Fruit fly (Drosophila melanogaster) whole organism, embryonic: ENCODE results near the gene mus301.
A peak's percentile ranks its signal among the peaks of the same experiment; 100 is the strongest.

Experiments used
- Asciz ChIP-seq: fragments of 200-800 bp; sonication (Bioruptor generic); optimal IDR thresholded peaks from 2 replicates; lab custom pipeline; 2017; ENCODE audit warnings: missing biosample characterization, mild to moderate bottlenecking, missing genetic modification characterization, missing genetic modification reagents
- Atf6 ChIP-seq: fragments of 200-800 bp; sonication (Bioruptor generic); IDR thresholded peaks from 2 replicates; pipeline ENCODE4 v1.3.6; 2022; ENCODE audit warnings: missing biosample characterization, missing genetic modification characterization
- BEAF-32 ChIP-seq: fragments of 200-800 bp; sonication (Bioruptor generic); optimal IDR thresholded peaks from 3 replicates; lab custom pipeline; 2017; ENCODE audit warnings: missing biosample characterization, missing genetic modification characterization, mild to moderate bottlenecking, moderate library complexity, missing genetic modification reagents
- Blimp-1 ChIP-seq: fragments of 200-800 bp; sonication (Bioruptor generic); optimal IDR thresholded peaks from 3 replicates; lab custom pipeline; 2018; ENCODE audit warnings: missing biosample characterization, missing genetic modification characterization, mild to moderate bottlenecking, moderate library complexity, missing genetic modification reagents
- CG10147 ChIP-seq: fragments of 200-800 bp; sonication (Bioruptor generic); optimal IDR thresholded peaks from 2 replicates; lab custom pipeline; 2019; ENCODE audit warnings: missing biosample characterization, mild to moderate bottlenecking, missing genetic modification characterization, moderate library complexity
- CG10366 ChIP-seq: fragments of 200-800 bp; sonication (Bioruptor generic); IDR thresholded peaks from 2 replicates; pipeline ENCODE4 v1.3.6; 2022; ENCODE audit warnings: missing biosample characterization, missing genetic modification characterization
- CG12104 ChIP-seq: fragments of 200-800 bp; sonication (Bioruptor generic); optimal IDR thresholded peaks from 3 replicates; lab custom pipeline; 2016; ENCODE audit warnings: missing biosample characterization, missing genetic modification characterization
- CG12391 ChIP-seq: fragments of 200-800 bp; sonication (Bioruptor generic); optimal IDR thresholded peaks from 3 replicates; lab custom pipeline; 2018; ENCODE audit warnings: missing biosample characterization, mild to moderate bottlenecking, missing genetic modification characterization, moderate library complexity
- CG14014 ChIP-seq: fragments of 200-800 bp; sonication (Bioruptor generic); IDR thresholded peaks from 2 replicates; pipeline ENCODE4 v1.3.6; 2022; ENCODE audit warnings: missing biosample characterization, missing genetic modification characterization
- CG14667 ChIP-seq: fragments of 200-800 bp; sonication (Bioruptor generic); IDR thresholded peaks from 2 replicates; pipeline ENCODE4 v1.3.6; 2022; ENCODE audit warnings: missing biosample characterization, missing genetic modification characterization
- CG15514 ChIP-seq: fragments of 200-800 bp; sonication (Bioruptor generic); optimal IDR thresholded peaks from 3 replicates; lab custom pipeline; 2017; ENCODE audit warnings: missing biosample characterization, missing genetic modification characterization, mild to moderate bottlenecking, moderate library complexity, missing genetic modification reagents
- CG31224 ChIP-seq: fragments of 200-800 bp; sonication (Bioruptor generic); IDR thresholded peaks from 2 replicates; pipeline ENCODE4 v1.3.6; 2022; ENCODE audit warnings: missing biosample characterization, missing genetic modification characterization
- CG4854 ChIP-seq: fragments of 200-800 bp; sonication (Bioruptor generic); optimal IDR thresholded peaks from 2 replicates; lab custom pipeline; 2016; ENCODE audit warnings: missing biosample characterization, missing genetic modification characterization, inconsistent platforms
- CG8388 ChIP-seq: fragments of 200-800 bp; sonication (Bioruptor generic); optimal IDR thresholded peaks from 2 replicates; lab custom pipeline; 2019; ENCODE audit warnings: missing biosample characterization, mild to moderate bottlenecking, missing genetic modification characterization, moderate library complexity
- CG8765 ChIP-seq: fragments of 200-800 bp; sonication (Bioruptor generic); IDR thresholded peaks from 2 replicates; pipeline ENCODE4 v1.3.6; 2022; ENCODE audit warnings: missing biosample characterization, missing genetic modification characterization
- CG9797 ChIP-seq: fragments of 200-800 bp; sonication (Bioruptor generic); optimal IDR thresholded peaks from 3 replicates; lab custom pipeline; 2018; ENCODE audit warnings: missing biosample characterization, mild to moderate bottlenecking, missing genetic modification characterization
- CoRest ChIP-seq: fragments of 200-800 bp; sonication (Bioruptor generic); optimal IDR thresholded peaks from 3 replicates; lab custom pipeline; 2018; ENCODE audit warnings: missing biosample characterization, mild to moderate bottlenecking, missing genetic modification characterization, moderate library complexity
- CrebB ChIP-seq: fragments of 200-800 bp; sonication (Bioruptor generic); optimal IDR thresholded peaks from 3 replicates; lab custom pipeline; 2018; ENCODE audit warnings: missing biosample characterization, mild to moderate bottlenecking, missing genetic modification characterization
- H15 ChIP-seq: fragments of 200-800 bp; sonication (Bioruptor generic); IDR thresholded peaks from 3 replicates; pipeline ENCODE4 v1.3.6; 2022; ENCODE audit warnings: missing biosample characterization, missing genetic modification characterization
- HHEX ChIP-seq: fragments of 200-800 bp; sonication (Bioruptor generic); optimal IDR thresholded peaks from 3 replicates; lab custom pipeline; 2017; ENCODE audit warnings: missing biosample characterization, mild to moderate bottlenecking, missing genetic modification characterization, missing genetic modification reagents
- Hey ChIP-seq: fragments of 200-800 bp; sonication (Bioruptor generic); optimal IDR thresholded peaks from 3 replicates; lab custom pipeline; 2018; ENCODE audit warnings: missing biosample characterization, mild to moderate bottlenecking, missing genetic modification characterization
- Hmx ChIP-seq: fragments of 200-800 bp; sonication (Bioruptor generic); optimal IDR thresholded peaks from 2 replicates; lab custom pipeline; 2016; ENCODE audit warnings: missing biosample characterization, missing genetic modification characterization
- Med ChIP-seq: fragments of 200-800 bp; sonication (Bioruptor generic); peaks from one replicate; lab custom pipeline; 2016; ENCODE audit warnings: missing biosample characterization, missing genetic modification characterization, mild to moderate bottlenecking, inconsistent platforms, moderate library complexity
- Pdp1 ChIP-seq, 2 experiments: fragments of 200-800 bp; sonication (Bioruptor generic); optimal IDR thresholded peaks; 3 replicates each; lab custom pipeline; 2016; ENCODE audit warnings: missing biosample characterization in 2 of 2, missing genetic modification characterization in 2 of 2, mild to moderate bottlenecking in 1 of 2, moderate library complexity in 1 of 2
- Rx ChIP-seq: fragments of 200-800 bp; sonication (Bioruptor generic); IDR thresholded peaks from 2 replicates; pipeline ENCODE4 v1.3.6; 2022; ENCODE audit warnings: missing biosample characterization, missing genetic modification characterization
- Spps ChIP-seq: fragments of 200-800 bp; sonication (Bioruptor generic); optimal IDR thresholded peaks from 2 replicates; lab custom pipeline; 2018; ENCODE audit warnings: missing biosample characterization, mild to moderate bottlenecking, missing genetic modification characterization
- Sry-δ ChIP-seq: fragments of 200-800 bp; sonication (Bioruptor generic); optimal IDR thresholded peaks from 2 replicates; lab custom pipeline; 2016; ENCODE audit warnings: missing biosample characterization, missing genetic modification characterization
- abd-A ChIP-seq: fragments of 200-800 bp; sonication (Bioruptor generic); optimal IDR thresholded peaks from 3 replicates; lab custom pipeline; 2019; ENCODE audit warnings: missing biosample characterization, mild to moderate bottlenecking, missing genetic modification characterization, moderate library complexity
- ap ChIP-seq: fragments of 200-800 bp; sonication (Bioruptor generic); IDR thresholded peaks from 2 replicates; pipeline ENCODE4 v1.3.6; 2022; ENCODE audit warnings: missing biosample characterization, missing genetic modification characterization
- caup ChIP-seq: fragments of 200-800 bp; sonication (Bioruptor generic); optimal IDR thresholded peaks from 3 replicates; lab custom pipeline; 2017; ENCODE audit warnings: missing biosample characterization, mild to moderate bottlenecking, missing genetic modification characterization, moderate library complexity; ENCODE audit not compliant: severe bottlenecking
- crc ChIP-seq: fragments of 200-800 bp; sonication (Bioruptor generic); optimal IDR thresholded peaks from 2 replicates; lab custom pipeline; 2016; ENCODE audit warnings: missing biosample characterization, missing genetic modification characterization
- cwo ChIP-seq: fragments of 200-800 bp; sonication (Bioruptor generic); optimal IDR thresholded peaks from 3 replicates; lab custom pipeline; 2017; ENCODE audit warnings: missing biosample characterization, missing genetic modification characterization, mild to moderate bottlenecking, moderate library complexity, missing genetic modification reagents
- dmrt11E ChIP-seq: fragments of 200-800 bp; sonication (Bioruptor generic); optimal IDR thresholded peaks from 3 replicates; lab custom pipeline; 2018; ENCODE audit warnings: missing biosample characterization, mild to moderate bottlenecking, missing genetic modification characterization, moderate library complexity
- eve ChIP-seq, 2 experiments: fragments of >200 bp; optimal IDR thresholded peaks; 2 replicates each; lab custom pipeline; 2017; ENCODE audit warnings: missing biosample characterization in 2 of 2, missing genetic modification characterization in 2 of 2
- gce ChIP-seq: fragments of 200-800 bp; sonication (Bioruptor generic); IDR thresholded peaks from 3 replicates; pipeline ENCODE4 v1.3.6; 2022; ENCODE audit warnings: missing biosample characterization, missing genetic modification characterization
- gem ChIP-seq: fragments of 200-800 bp; sonication (Bioruptor generic); optimal IDR thresholded peaks from 2 replicates; lab custom pipeline; 2019; ENCODE audit warnings: missing biosample characterization, mild to moderate bottlenecking, missing genetic modification characterization, moderate library complexity
- gro ChIP-seq: fragments of 200-800 bp; sonication (Bioruptor generic); optimal IDR thresholded peaks from 2 replicates; lab custom pipeline; 2016; ENCODE audit warnings: missing biosample characterization, missing genetic modification characterization
- hb ChIP-seq: fragments of 200-800 bp; sonication (Bioruptor generic); IDR thresholded peaks from 3 replicates; pipeline ENCODE4 v1.3.6; 2022; ENCODE audit warnings: missing biosample characterization, missing genetic modification characterization; ENCODE audit not compliant: partially characterized antibody
- klu ChIP-seq: fragments of 200-800 bp; sonication (Bioruptor generic); IDR thresholded peaks from 2 replicates; pipeline ENCODE4 v1.3.6; 2022; ENCODE audit warnings: missing biosample characterization, missing genetic modification characterization
- mam ChIP-seq: fragments of 200-800 bp; sonication (Bioruptor generic); optimal IDR thresholded peaks from 3 replicates; lab custom pipeline; 2016; ENCODE audit warnings: missing biosample characterization, missing genetic modification characterization
- nau ChIP-seq: fragments of 200-800 bp; sonication (Bioruptor generic); optimal IDR thresholded peaks from 3 replicates; lab custom pipeline; 2017; ENCODE audit warnings: missing biosample characterization, mild to moderate bottlenecking, missing genetic modification characterization, missing genetic modification reagents
- org-1 ChIP-seq: fragments of 200-800 bp; sonication (Bioruptor generic); optimal IDR thresholded peaks from 2 replicates; lab custom pipeline; 2017; ENCODE audit warnings: missing biosample characterization, missing genetic modification characterization
- phol ChIP-seq: fragments of 200-800 bp; sonication (Bioruptor generic); optimal IDR thresholded peaks from 3 replicates; lab custom pipeline; 2018; ENCODE audit warnings: missing biosample characterization, mild to moderate bottlenecking, missing genetic modification characterization, moderate library complexity
- psq ChIP-seq: fragments of 200-800 bp; sonication (Bioruptor generic); optimal IDR thresholded peaks from 2 replicates; lab custom pipeline; 2017; ENCODE audit warnings: missing biosample characterization, missing genetic modification characterization
- sc ChIP-seq, 3 experiments: fragments of >200 bp in 2 of 3; fragments of 200-800 bp in 1 of 3; sonication (Bioruptor generic) in 1 of 3; optimal IDR thresholded peaks; 2 replicates in 2 of 3; 3 replicates in 1 of 3; lab custom pipeline; 2017; ENCODE audit warnings: mild to moderate bottlenecking in 1 of 3, missing biosample characterization in 1 of 3, missing genetic modification characterization in 1 of 3, missing genetic modification reagents in 1 of 3
- shn ChIP-seq: fragments of 200-800 bp; sonication (Bioruptor generic); optimal IDR thresholded peaks from 3 replicates; lab custom pipeline; 2016; ENCODE audit warnings: missing biosample characterization, missing genetic modification characterization
- sob ChIP-seq: fragments of 200-800 bp; sonication (Bioruptor generic); IDR thresholded peaks from 2 replicates; pipeline ENCODE4 v1.3.6; 2022; ENCODE audit warnings: missing biosample characterization, missing genetic modification characterization
- toy ChIP-seq: fragments of 200-800 bp; sonication (Bioruptor generic); IDR thresholded peaks from 2 replicates; pipeline ENCODE4 v1.3.6; 2022; ENCODE audit warnings: missing biosample characterization, missing genetic modification characterization
- unpg ChIP-seq: fragments of 200-800 bp; sonication (Bioruptor generic); optimal IDR thresholded peaks from 3 replicates; lab custom pipeline; 2018; ENCODE audit warnings: missing biosample characterization, mild to moderate bottlenecking, missing genetic modification characterization, moderate library complexity
- zfh2 ChIP-seq: fragments of 200-800 bp; sonication (Bioruptor generic); optimal IDR thresholded peaks from 2 replicates; lab custom pipeline; 2016; ENCODE audit warnings: missing biosample characterization, missing genetic modification characterization

Gene mus301

dm6 chr3L:8093553-8093952 lies 44.1 kb upstream of the mus301 start (continued):
- TF ChIP-seq Med (peak; percentile 73), CG10147 (peak; percentile 42), phol (tag; lab: Kevin White, UChicago) (no peak), CoRest (tag; lab: Kevin White, UChicago) (no peak), crc (GFP tag; lab: Kevin White, UChicago) (no peak), CG9797 (GFP tag; lab: Kevin White, UChicago) (no peak), org-1 (GFP tag; lab: Kevin White, UChicago) (no peak), klu (GFP tag; lab: Robert Waterston, UW) (no peak), dmrt11E (tag; lab: Kevin White, UChicago) (peak; percentile 26), nau (GFP tag; lab: Kevin White, UChicago) (peak; percentile 67), CG15514 (GFP tag; lab: Kevin White, UChicago) (peak; percentile 44), gro (GFP tag; lab: Kevin White, UChicago) (peak; percentile 68), Rx (GFP tag; lab: Robert Waterston, UW) (no peak), Asciz (peak; percentile 39), Pdp1 (GFP tag; optimal IDR thresholded peaks at IDR 0.05; lab: Kevin White, UChicago) (peak in 1 of 2 experiments; percentile 60), gce (no peak), ap (GFP tag; lab: Robert Waterston, UW) (no peak), gem (tag; lab: Kevin White, UChicago) (peak; percentile 34), H15 (GFP tag; lab: Robert Waterston, UW) (no peak), shn (GFP tag; lab: Kevin White, UChicago) (no peak), eve (GFP tag; optimal IDR thresholded peaks at IDR 0.05; lab: Kevin White, UChicago) (peak in 1 of 2 experiments; percentile 60), sc (optimal IDR thresholded peaks at IDR 0.05; lab: Kevin White, UChicago) (no peak), sc (GFP tag; optimal IDR thresholded peaks at IDR 0.05; lab: Kevin White, UChicago) (no peak), Atf6 (GFP tag; lab: Robert Waterston, UW) (peak; percentile 56; the same call in 1 of the 2 replicates), CG14014 (GFP tag; lab: Robert Waterston, UW) (no peak), Hey (tag; lab: Kevin White, UChicago) (peak; percentile 47), CrebB (tag; lab: Kevin White, UChicago) (peak; percentile 0), Blimp-1 (GFP tag; lab: Kevin White, UChicago) (no peak), psq (GFP tag; lab: Kevin White, UChicago) (no peak), CG10366 (GFP tag; lab: Robert Waterston, UW) (no peak), unpg (GFP tag; lab: Kevin White, UChicago) (peak; percentile 11), sob (peak; percentile 24; the same call in 1 of the 2 replicates), CG8388 (no peak), zfh2 (GFP tag; lab: Kevin White, UChicago) (no peak), toy (no peak), CG31224 (GFP tag; lab: Robert Waterston, UW) (no peak), CG12104 (no peak), CG4854 (GFP tag; lab: Kevin White, UChicago) (no peak), HHEX (GFP tag; lab: Kevin White, UChicago) (peak; percentile 45), Sry-δ (GFP tag; lab: Kevin White, UChicago) (no peak), Hmx (GFP tag; lab: Kevin White, UChicago) (no peak), caup (peak; percentile 23), BEAF-32 (GFP tag; lab: Kevin White, UChicago) (no peak), mam (GFP tag; lab: Kevin White, UChicago) (no peak), CG14667 (GFP tag; lab: Robert Waterston, UW) (no peak), cwo (peak; percentile 95), CG8765 (GFP tag; lab: Robert Waterston, UW) (no peak), Spps (tag; lab: Kevin White, UChicago) (no peak), CG12391 (tag; lab: Kevin White, UChicago) (no peak), hb (GFP tag; lab: Robert Waterston, UW) (no peak), abd-A (tag; lab: Kevin White, UChicago) (peak; percentile 80)
